Worm (Caenorhabditis elegans): Measurements from ENCODE around the gene C14B4.2.

Gene C14B4.2

DNA sequence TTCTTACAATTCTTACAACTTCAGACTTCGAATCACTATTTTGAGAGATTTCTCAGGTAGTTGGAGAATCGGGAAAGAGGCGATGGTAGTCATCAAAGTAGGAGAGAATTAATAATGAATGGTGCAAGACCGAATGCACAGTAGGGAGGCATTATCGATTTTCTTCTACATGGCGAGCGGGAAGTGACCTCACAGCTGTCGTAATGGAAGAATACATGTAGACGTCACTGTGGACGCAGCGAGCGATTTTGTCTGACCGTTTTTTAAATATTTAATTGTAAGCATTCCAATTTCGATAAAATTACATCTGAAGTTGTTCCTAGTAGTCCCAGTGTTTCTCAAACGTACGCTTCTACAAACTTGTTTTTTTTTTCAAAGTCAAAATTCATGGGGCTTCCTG is 52.9 kb downstream of the C14B4.2 start, which contains the start of gene F55C9.11:
Gene F55C9.11 (minus strand): TSS at position 101 of the 400 bp plus-strand sequence.
- TF ChIP-seq mdl-1 (tag; optimal IDR thresholded peaks at IDR 0.05) (no peak), alr-1 (tag; optimal IDR thresholded peaks at IDR 0.05) (no peak), unc-39 (tag; optimal IDR thresholded peaks at IDR 0.05) (no peak), lin-39 (tag; optimal IDR thresholded peaks at IDR 0.05) (no peak), nhr-6 (tag; optimal IDR thresholded peaks at IDR 0.05) (no peak), nhr-21 (tag; optimal IDR thresholded peaks at IDR 0.05) (no peak), mab-5 (tag; optimal IDR thresholded peaks at IDR 0.05) (no peak), lin-13 (GFP tag; optimal IDR thresholded peaks at IDR 0.05) (no peak), ztf-1 (GFP tag; conservative IDR thresholded peaks at IDR 0.05) (no peak), nhr-11 (tag; optimal IDR thresholded peaks at IDR 0.05) (no peak), C34F6.9 (tag; optimal IDR thresholded peaks at IDR 0.05) (no peak), gmeb-1 (tag; optimal IDR thresholded peaks at IDR 0.05) (no peak), nhr-23 (tag; optimal IDR thresholded peaks at IDR 0.05) (no peak), mbf-1 (tag; optimal IDR thresholded peaks at IDR 0.05) (no peak), Y55F3AM.14 (GFP tag; optimal IDR thresholded peaks at IDR 0.05) (no peak), elt-3 (tag; optimal IDR thresholded peaks at IDR 0.05) (no peak)

DNA sequence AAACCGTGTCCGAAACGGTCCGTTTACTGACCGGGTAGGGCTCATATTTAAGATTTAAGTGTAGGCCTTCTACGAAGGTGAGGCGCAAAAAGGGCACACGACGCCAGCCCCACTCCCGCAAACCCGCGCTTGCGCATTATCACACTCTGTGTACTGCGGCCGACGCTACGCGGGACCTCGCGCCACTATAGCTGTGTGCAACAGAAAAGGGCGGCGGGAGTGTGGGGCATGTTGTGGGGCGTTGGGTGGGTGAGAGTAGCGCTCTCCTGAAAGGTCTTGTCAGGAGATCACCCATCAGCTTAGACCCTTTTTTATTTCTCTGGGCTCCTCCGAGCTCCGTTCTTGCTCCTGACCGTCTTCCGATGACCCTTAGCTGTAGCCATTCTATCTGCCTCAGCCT is 54.3 kb downstream of the C14B4.2 start:
- TF ChIP-seq blmp-1 (tag; optimal IDR thresholded peaks at IDR 0.05; ENCODE audit: insufficient read depth) (no peak), mab-5 (tag; optimal IDR thresholded peaks at IDR 0.05) (no peak), lin-13 (GFP tag; optimal IDR thresholded peaks at IDR 0.05) (no peak)

DNA sequence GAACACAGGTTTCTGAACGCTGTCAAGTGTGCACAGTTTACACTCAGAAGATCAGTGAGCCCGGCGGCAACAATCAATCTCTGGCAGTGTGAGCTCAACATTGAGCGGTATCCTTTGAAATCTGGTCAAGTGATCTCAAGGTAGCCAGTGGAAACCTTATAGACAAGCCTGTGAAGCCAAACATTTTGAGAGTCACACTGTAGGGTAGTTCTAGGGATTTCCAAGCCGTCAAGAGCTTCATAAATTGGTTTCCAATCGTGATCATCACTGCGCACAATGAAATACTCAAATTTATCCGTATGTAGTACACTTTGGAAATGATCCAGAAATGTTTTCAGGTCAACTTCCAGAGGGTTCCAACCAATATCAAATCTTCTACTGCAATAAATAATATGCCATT is 55.6 kb downstream of the C14B4.2 start, which contains the start of gene F55C9.15:
Gene F55C9.15 (minus strand): TSS at position 101 of the 400 bp plus-strand sequence.
- TF ChIP-seq F13H6.1 (tag; optimal IDR thresholded peaks at IDR 0.05) = no peak
- TF ChIP-seq skn-1 (tag; optimal IDR thresholded peaks at IDR 0.05) = no peak
- no peak for TF ChIP-seq mab-5 (tag; optimal IDR thresholded peaks at IDR 0.05)
- no peak for TF ChIP-seq mbf-1 (tag; optimal IDR thresholded peaks at IDR 0.05)
- TF ChIP-seq aly-2 (tag; optimal IDR thresholded peaks at IDR 0.05) = no peak
- no peak for TF ChIP-seq lin-13 (GFP tag; optimal IDR thresholded peaks at IDR 0.05)
- no peak for TF ChIP-seq zag-1 (tag; optimal IDR thresholded peaks at IDR 0.05)
- TF ChIP-seq R02D3.7 (tag; optimal IDR thresholded peaks at IDR 0.05) = no peak
- TF ChIP-seq fos-1 (tag; optimal IDR thresholded peaks at IDR 0.05) = no peak
- TF ChIP-seq ama-1 (optimal IDR thresholded peaks at IDR 0.05) = no peak
- no peak for TF ChIP-seq Y55F3AM.14 (GFP tag; optimal IDR thresholded peaks at IDR 0.05)
- TF ChIP-seq sma-9 (GFP tag; optimal IDR thresholded peaks at IDR 0.05) = no peak
- no peak for TF ChIP-seq sma-9 (tag; optimal IDR thresholded peaks at IDR 0.05)
- TF ChIP-seq mdl-1 (tag; optimal IDR thresholded peaks at IDR 0.05) = no peak
- no peak for TF ChIP-seq gmeb-1 (tag; optimal IDR thresholded peaks at IDR 0.05)
- no peak for TF ChIP-seq nhr-10 (tag; optimal IDR thresholded peaks at IDR 0.05)

ce11 chrV:19303589-19304174 is 58.8 kb downstream of the C14B4.2 start, which contains the start of the genes fbxb-63 and fbxb-61:
fbxb-63 (minus strand) TSS chrV:19303730.
fbxb-61 (plus strand) TSS chrV:19304124.
- TF ChIP-seq lin-39 (tag; optimal IDR thresholded peaks at IDR 0.05) (no peak), R02D3.7 (tag; optimal IDR thresholded peaks at IDR 0.05) (no peak), ZK546.5 (tag; optimal IDR thresholded peaks at IDR 0.05) (no peak), nhr-23 (tag; optimal IDR thresholded peaks at IDR 0.05) (no peak), ztf-1 (GFP tag; conservative IDR thresholded peaks at IDR 0.05) (no peak), fos-1 (tag; optimal IDR thresholded peaks at IDR 0.05) (no peak), sem-4 (tag; optimal IDR thresholded peaks at IDR 0.05) (no peak), skn-1 (tag; optimal IDR thresholded peaks at IDR 0.05) (no peak), unc-62 (GFP tag; optimal IDR thresholded peaks at IDR 0.05) (no peak), unc-55 (GFP tag; optimal IDR thresholded peaks at IDR 0.05) (no peak), C34F6.9 (tag; optimal IDR thresholded peaks at IDR 0.05) (no peak), dmd-4 (tag; optimal IDR thresholded peaks at IDR 0.05) (no peak), ztf-11 (tag; optimal IDR thresholded peaks at IDR 0.05) (no peak), lin-13 (GFP tag; optimal IDR thresholded peaks at IDR 0.05) (no peak)

DNA sequence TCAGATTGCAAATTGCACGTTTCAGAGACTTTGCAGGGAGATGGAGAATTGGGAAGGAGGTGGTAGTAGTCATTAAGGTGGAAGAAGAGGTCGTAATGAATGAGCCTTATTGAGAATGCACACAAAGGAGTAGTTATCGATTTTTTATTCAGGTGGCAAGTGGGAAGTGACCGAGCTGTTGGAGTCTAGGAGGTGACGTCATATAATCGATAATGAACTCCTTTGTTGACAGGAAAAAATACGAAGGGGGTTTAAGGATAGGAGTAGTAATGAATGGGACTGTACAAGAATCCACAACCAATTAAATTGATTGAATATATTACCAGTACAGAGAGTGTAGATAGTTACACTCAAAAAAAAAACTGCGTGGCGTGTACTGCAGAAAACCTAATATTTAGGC is 60.5 kb downstream of the C14B4.2 start, which contains the start of gene fbxb-62:
Gene fbxb-62 (minus strand): TSS at position 101 of the 400 bp plus-strand sequence.
- no peak for TF ChIP-seq nhr-12 (tag; optimal IDR thresholded peaks at IDR 0.05)

All from whole organism, L2 larva.